Fruit fly (Drosophila melanogaster): Measurements from ENCODE around the gene beat-VII.

The beat-VII gene

dm6 chr3R:26714109-26714576 is 32.4 kb upstream of the beat-VII start, which contains the start of gene amon (continued):
- peak; percentile 97 for TF ChIP-seq gsb (GFP tag; IDR thresholded peaks at IDR 0.05)
- TF ChIP-seq aop (GFP tag; IDR thresholded peaks at IDR 0.05), result peak; percentile 91
- TF ChIP-seq chinmo (GFP tag; IDR thresholded peaks at IDR 0.05; ENCODE audit: partially characterized antibody), result 0 out of 4 replicates have a peak, but pooled peaks have one; percentile 29
- peak; percentile 99 for TF ChIP-seq CG17359 (tag; optimal IDR thresholded peaks at IDR 0.05)
- peak; percentile 98 for TF ChIP-seq so (GFP tag; IDR thresholded peaks at IDR 0.05)
- peak; percentile 99 for TF ChIP-seq fu2 (GFP tag; optimal IDR thresholded peaks at IDR 0.05)
- peak; percentile 99 for TF ChIP-seq Gug (GFP tag; IDR thresholded peaks at IDR 0.05)
- TF ChIP-seq CG6683 (GFP tag; optimal IDR thresholded peaks at IDR 0.05), result peak; percentile 99
- TF ChIP-seq CG17361 (GFP tag; IDR thresholded peaks at IDR 0.05), result peak; percentile 96; the same call in 2 of the 3 replicates
- peak; percentile 89 for TF ChIP-seq CG10979 (tag; optimal IDR thresholded peaks at IDR 0.05)
- peak; percentile 99 for TF ChIP-seq CG12071 (GFP tag; optimal IDR thresholded peaks at IDR 0.05)
- TF ChIP-seq prd (optimal IDR thresholded peaks at IDR 0.05), result no peak
- TF ChIP-seq prd (GFP tag; IDR thresholded peaks at IDR 0.05), result peak; percentile 99
- peak; percentile 97 for TF ChIP-seq CG1233 (GFP tag; optimal IDR thresholded peaks at IDR 0.05)
- peak; percentile 97 for TF ChIP-seq CkIIα-i1 (GFP tag; IDR thresholded peaks at IDR 0.05)
- peak; percentile 99 for TF ChIP-seq pnt (GFP tag; optimal IDR thresholded peaks at IDR 0.05)
- TF ChIP-seq Asciz (GFP tag; optimal IDR thresholded peaks at IDR 0.05), result peak; percentile 93
- peak; percentile 99 for TF ChIP-seq NfI (GFP tag; optimal IDR thresholded peaks at IDR 0.05)
- peak; percentile 30 for TF ChIP-seq gfzf (GFP tag; optimal IDR thresholded peaks at IDR 0.05)
- TF ChIP-seq esg (GFP tag; conservative IDR thresholded peaks at IDR 0.05), result peak; percentile 99
- TF ChIP-seq danr (GFP tag; IDR thresholded peaks at IDR 0.05), result peak; percentile 97
- no peak for TF ChIP-seq cg (GFP tag; optimal IDR thresholded peaks at IDR 0.05)
- TF ChIP-seq cato (GFP tag; optimal IDR thresholded peaks at IDR 0.05; ENCODE audit: borderline replicate concordance), result peak; percentile 94
- no peak for TF ChIP-seq CG16813 (GFP tag; IDR thresholded peaks at IDR 0.05; ENCODE audit: partially characterized antibody)
- TF ChIP-seq insv (GFP tag; optimal IDR thresholded peaks at IDR 0.05), result peak; percentile 33 to 80
- peak; percentile 99 for TF ChIP-seq Xbp1 (GFP tag; optimal IDR thresholded peaks at IDR 0.05)
- TF ChIP-seq CG4404 (GFP tag; IDR thresholded peaks at IDR 0.05), result peak; percentile 97
- TF ChIP-seq chif (GFP tag; optimal IDR thresholded peaks at IDR 0.05), result peak; percentile 97 to 98
- TF ChIP-seq sisA (GFP tag; IDR thresholded peaks at IDR 0.05), result peak; percentile 99
- no peak for TF ChIP-seq hth (optimal IDR thresholded peaks at IDR 0.05)
- TF ChIP-seq jing (GFP tag; optimal IDR thresholded peaks at IDR 0.05), result peak; percentile 97
- peak; percentile 99 for TF ChIP-seq Aef1 (GFP tag; IDR thresholded peaks at IDR 0.05)
- TF ChIP-seq CG6765 (GFP tag; optimal IDR thresholded peaks at IDR 0.05), result peak; percentile 99
- TF ChIP-seq lilli (GFP tag; optimal IDR thresholded peaks at IDR 0.05), result peak; percentile 99
- TF ChIP-seq CG14860 (GFP tag; IDR thresholded peaks at IDR 0.05; ENCODE audit: partially characterized antibody), result no peak
- peak; percentile 98 for TF ChIP-seq zfh1 (GFP tag; IDR thresholded peaks at IDR 0.05)
- peak; percentile 96 for TF ChIP-seq bowl (GFP tag; IDR thresholded peaks at IDR 0.05)
- TF ChIP-seq ranshi (GFP tag; IDR thresholded peaks at IDR 0.05), result peak; percentile 99
- peak; percentile 99 for TF ChIP-seq CG11247 (GFP tag; IDR thresholded peaks at IDR 0.05)
- TF ChIP-seq CG10431 (GFP tag; optimal IDR thresholded peaks at IDR 0.05), result peak; percentile 76
- no peak for TF ChIP-seq Dll (GFP tag; IDR thresholded peaks at IDR 0.05; ENCODE audit: partially characterized antibody)
- TF ChIP-seq CG1024 (GFP tag; IDR thresholded peaks at IDR 0.05), result peak; percentile 96
- TF ChIP-seq zfh2 (GFP tag; optimal IDR thresholded peaks at IDR 0.05), result peak; percentile 99
- TF ChIP-seq CG15073 (GFP tag; optimal IDR thresholded peaks at IDR 0.05), result peak; percentile 80
- peak; percentile 98 for TF ChIP-seq CG7372 (GFP tag; IDR thresholded peaks at IDR 0.05)
- peak; percentile 99 for TF ChIP-seq CG18619 (GFP tag; optimal IDR thresholded peaks at IDR 0.05)
- peak; percentile 100 for TF ChIP-seq Hmr (GFP tag; optimal IDR thresholded peaks at IDR 0.05)
- peak; percentile 98 for TF ChIP-seq CG1647 (GFP tag; optimal IDR thresholded peaks at IDR 0.05)
- peak; percentile 87 for TF ChIP-seq Neu2 (GFP tag; optimal IDR thresholded peaks at IDR 0.05; ENCODE audit: borderline replicate concordance)
- peak; percentile 97 for TF ChIP-seq grau (tag; optimal IDR thresholded peaks at IDR 0.05)
- TF ChIP-seq slbo (GFP tag; IDR thresholded peaks at IDR 0.05), result peak; percentile 100
